Fruit fly (Drosophila melanogaster) whole organism, embryonic: ENCODE measurements around the gene CG18586.

Experiments
- Abd-B ChIP-seq: fragments of 200-800 bp; sonication (Bioruptor generic); optimal IDR thresholded peaks from 2 replicates; lab custom pipeline; 2018; ENCODE audit warnings: missing biosample characterization, mild to moderate bottlenecking, missing genetic modification characterization, moderate library complexity
- CG1024 ChIP-seq: fragments of 200-800 bp; sonication (Bioruptor generic); IDR thresholded peaks from 2 replicates; pipeline ENCODE4 v1.3.6; 2022; ENCODE audit warnings: missing biosample characterization, missing genetic modification characterization
- CG10979 ChIP-seq: fragments of 200-800 bp; sonication (Bioruptor generic); optimal IDR thresholded peaks from 2 replicates; lab custom pipeline; 2018; ENCODE audit warnings: missing biosample characterization, mild to moderate bottlenecking, missing genetic modification characterization, moderate library complexity
- CG11504 ChIP-seq: fragments of 200-800 bp; sonication (Bioruptor generic); optimal IDR thresholded peaks from 3 replicates; lab custom pipeline; 2019; ENCODE audit warnings: missing biosample characterization, mild to moderate bottlenecking, missing genetic modification characterization, moderate library complexity
- CG12391 ChIP-seq: fragments of 200-800 bp; sonication (Bioruptor generic); optimal IDR thresholded peaks from 3 replicates; lab custom pipeline; 2018; ENCODE audit warnings: missing biosample characterization, mild to moderate bottlenecking, missing genetic modification characterization, moderate library complexity
- CG13775 ChIP-seq: fragments of 200-800 bp; sonication (Bioruptor generic); optimal IDR thresholded peaks from 3 replicates; lab custom pipeline; 2017; ENCODE audit warnings: missing biosample characterization, mild to moderate bottlenecking, missing genetic modification characterization
- CG18262 ChIP-seq: fragments of 200-800 bp; optimal IDR thresholded peaks from 3 replicates; lab custom pipeline; 2019; ENCODE audit warnings: missing biosample characterization, mild to moderate bottlenecking, missing genetic modification characterization, moderate library complexity
- CG18764 ChIP-seq: fragments of 200-800 bp; sonication (Bioruptor generic); optimal IDR thresholded peaks from 3 replicates; lab custom pipeline; 2016; ENCODE audit warnings: missing biosample characterization, missing genetic modification characterization
- CG31365 ChIP-seq: fragments of 200-800 bp; sonication (Bioruptor generic); optimal IDR thresholded peaks from 2 replicates; lab custom pipeline; 2018; ENCODE audit warnings: missing biosample characterization, mild to moderate bottlenecking, missing genetic modification characterization
- CG31388 ChIP-seq: fragments of 200-800 bp; sonication (Bioruptor generic); optimal IDR thresholded peaks from 2 replicates; lab custom pipeline; 2016; ENCODE audit warnings: missing biosample characterization, missing genetic modification characterization
- CG32772 ChIP-seq: fragments of 200-800 bp; sonication (Bioruptor generic); IDR thresholded peaks from 2 replicates; pipeline ENCODE4 v1.3.6; 2022; ENCODE audit warnings: missing biosample characterization, missing genetic modification characterization
- CG4730 ChIP-seq: fragments of 200-800 bp; sonication (Bioruptor generic); IDR thresholded peaks from 2 replicates; pipeline ENCODE4 v1.3.6; 2022; ENCODE audit warnings: missing biosample characterization, missing genetic modification characterization
- CG6689 ChIP-seq: fragments of 200-800 bp; sonication (Bioruptor generic); IDR thresholded peaks from 2 replicates; pipeline ENCODE4 v1.3.6; 2022; ENCODE audit warnings: missing biosample characterization, missing genetic modification characterization
- CG7928 ChIP-seq: fragments of 200-800 bp; sonication (Bioruptor generic); optimal IDR thresholded peaks from 2 replicates; lab custom pipeline; 2017; ENCODE audit warnings: missing biosample characterization, mild to moderate bottlenecking, missing genetic modification characterization
- CG8290 ChIP-seq, 3 experiments: fragments of 200-800 bp; sonication (Bioruptor generic); optimal IDR thresholded peaks; 2 replicates each; lab custom pipeline; 2016 to 2019; ENCODE audit warnings: missing biosample characterization in 3 of 3, missing genetic modification characterization in 3 of 3, mild to moderate bottlenecking in 2 of 3, moderate library complexity in 1 of 3
- CG9876 ChIP-seq: fragments of 200-800 bp; sonication (Bioruptor generic); optimal IDR thresholded peaks from 2 replicates; lab custom pipeline; 2016; ENCODE audit warnings: missing biosample characterization, missing genetic modification characterization
- D19A ChIP-seq: fragments of 200-800 bp; optimal IDR thresholded peaks from 3 replicates; lab custom pipeline; 2019; ENCODE audit warnings: missing biosample characterization, mild to moderate bottlenecking, missing genetic modification characterization, moderate library complexity
- D19B ChIP-seq: fragments of 200-800 bp; sonication (Bioruptor generic); optimal IDR thresholded peaks from 2 replicates; lab custom pipeline; 2017; ENCODE audit warnings: missing biosample characterization, mild to moderate bottlenecking, missing genetic modification characterization
- Dad ChIP-seq: fragments of 200-800 bp; sonication (Bioruptor generic); optimal IDR thresholded peaks from 3 replicates; lab custom pipeline; 2016; ENCODE audit warnings: missing biosample characterization, missing genetic modification characterization
- Dfd ChIP-seq, 2 experiments: fragments of >200 bp; optimal IDR thresholded peaks; 2 replicates each; lab custom pipeline; 2017; ENCODE audit warnings: missing biosample characterization in 2 of 2, missing genetic modification characterization in 2 of 2
- Dll ChIP-seq: fragments of 200-800 bp; sonication (Bioruptor generic); IDR thresholded peaks from 4 replicates; pipeline ENCODE4 v1.3.6; 2022; ENCODE audit warnings: missing biosample characterization, missing genetic modification characterization; ENCODE audit not compliant: partially characterized antibody
- Doc3 ChIP-seq: fragments of 200-800 bp; sonication (Bioruptor generic); IDR thresholded peaks from 3 replicates; pipeline ENCODE4 v1.3.6; 2022; ENCODE audit warnings: missing biosample characterization, missing genetic modification characterization; ENCODE audit not compliant: partially characterized antibody
- GATAe ChIP-seq: fragments of 200-800 bp; sonication (Bioruptor generic); conservative IDR thresholded peaks from 2 replicates; pipeline ENCODE4 v1.3.6; 2022; ENCODE audit warnings: missing biosample characterization, missing genetic modification characterization
- Hand ChIP-seq: fragments of 200-800 bp; sonication (Bioruptor generic); optimal IDR thresholded peaks from 2 replicates; lab custom pipeline; 2017; ENCODE audit warnings: mild to moderate bottlenecking, missing biosample characterization, missing genetic modification reagents, missing genetic modification characterization
- Hey ChIP-seq: fragments of 200-800 bp; sonication (Bioruptor generic); optimal IDR thresholded peaks from 3 replicates; lab custom pipeline; 2018; ENCODE audit warnings: missing biosample characterization, mild to moderate bottlenecking, missing genetic modification characterization
- Hr51 ChIP-seq, 2 experiments: fragments of 200-800 bp; sonication (Bioruptor generic); optimal IDR thresholded peaks; 2 replicates in 1 of 2; 3 replicates in 1 of 2; lab custom pipeline; 2016 to 2018; ENCODE audit warnings: missing biosample characterization in 2 of 2, missing genetic modification characterization in 2 of 2, mild to moderate bottlenecking in 1 of 2, moderate library complexity in 1 of 2
- Lim3 ChIP-seq: fragments of 200-800 bp; sonication (Bioruptor generic); IDR thresholded peaks from 2 replicates; pipeline ENCODE4 v1.3.6; 2022; ENCODE audit warnings: missing biosample characterization, missing genetic modification characterization
- NFAT ChIP-seq: fragments of 200-800 bp; sonication (Bioruptor generic); IDR thresholded peaks from 2 replicates; pipeline ENCODE4 v1.3.6; 2022; ENCODE audit warnings: missing biosample characterization, missing genetic modification characterization
- Nf-YB ChIP-seq: fragments of 200-800 bp; sonication (Bioruptor generic); optimal IDR thresholded peaks from 3 replicates; lab custom pipeline; 2019; ENCODE audit warnings: missing biosample characterization, mild to moderate bottlenecking, missing genetic modification characterization, moderate library complexity
- Oli ChIP-seq: fragments of 200-800 bp; sonication (Bioruptor generic); optimal IDR thresholded peaks from 2 replicates; lab custom pipeline; 2018; ENCODE audit warnings: missing biosample characterization, mild to moderate bottlenecking, missing genetic modification characterization, moderate library complexity
- Pdp1 ChIP-seq, 2 experiments: fragments of 200-800 bp; sonication (Bioruptor generic); optimal IDR thresholded peaks; 3 replicates each; lab custom pipeline; 2016; ENCODE audit warnings: missing biosample characterization in 2 of 2, missing genetic modification characterization in 2 of 2, mild to moderate bottlenecking in 1 of 2, moderate library complexity in 1 of 2
- Sry-δ ChIP-seq: fragments of 200-800 bp; sonication (Bioruptor generic); optimal IDR thresholded peaks from 2 replicates; lab custom pipeline; 2016; ENCODE audit warnings: missing biosample characterization, missing genetic modification characterization
- Xbp1 ChIP-seq: fragments of 200-800 bp; sonication (Bioruptor generic); optimal IDR thresholded peaks from 3 replicates; lab custom pipeline; 2016; ENCODE audit warnings: missing biosample characterization, mild to moderate bottlenecking, missing genetic modification characterization
- cg ChIP-seq: fragments of 200-800 bp; sonication (Bioruptor generic); optimal IDR thresholded peaks from 3 replicates; lab custom pipeline; 2019; ENCODE audit warnings: missing biosample characterization, mild to moderate bottlenecking, missing genetic modification characterization, moderate library complexity
- hkb ChIP-seq, 2 experiments: fragments of 200-800 bp in 1 of 2; fragments of >200 bp in 1 of 2; sonication (Bioruptor generic) in 1 of 2; IDR thresholded peaks in 1 of 2; optimal IDR thresholded peaks in 1 of 2; 2 replicates each; pipeline versions ENCODE4 v1.3.6 to Lab custom; 2017 to 2022; ENCODE audit warnings: missing biosample characterization in 1 of 2, missing genetic modification characterization in 1 of 2
- ind ChIP-seq: fragments of 200-800 bp; sonication (Bioruptor generic); optimal IDR thresholded peaks from 3 replicates; lab custom pipeline; 2016; ENCODE audit warnings: missing biosample characterization, missing genetic modification characterization
- inv ChIP-seq: fragments of 200-800 bp; sonication (Bioruptor generic); IDR thresholded peaks from 2 replicates; pipeline ENCODE4 v1.3.6; 2022; ENCODE audit warnings: missing biosample characterization, missing genetic modification characterization; ENCODE audit not compliant: partially characterized antibody
- luna ChIP-seq: fragments of 200-800 bp; sonication (Bioruptor generic); optimal IDR thresholded peaks from 2 replicates; lab custom pipeline; 2016; ENCODE audit warnings: missing biosample characterization, missing genetic modification characterization
- nerfin-1 ChIP-seq: fragments of 200-800 bp; sonication (Bioruptor generic); optimal IDR thresholded peaks from 3 replicates; lab custom pipeline; 2019; ENCODE audit warnings: missing biosample characterization, mild to moderate bottlenecking, missing genetic modification characterization, moderate library complexity
- peb ChIP-seq: fragments of 200-800 bp; sonication (Bioruptor generic); IDR thresholded peaks from 2 replicates; pipeline ENCODE4 v1.3.6; 2022; ENCODE audit warnings: missing biosample characterization, missing genetic modification characterization
- pnt ChIP-seq: fragments of 200-800 bp; sonication (Bioruptor generic); optimal IDR thresholded peaks from 3 replicates; lab custom pipeline; 2016; ENCODE audit warnings: missing biosample characterization, missing genetic modification characterization
- ranshi ChIP-seq: fragments of 200-800 bp; sonication (Bioruptor generic); IDR thresholded peaks from 2 replicates; pipeline ENCODE4 v1.3.6; 2022; ENCODE audit warnings: missing biosample characterization, missing genetic modification characterization
- repo ChIP-seq: fragments of 200-800 bp; sonication (Bioruptor generic); optimal IDR thresholded peaks from 2 replicates; lab custom pipeline; 2016; ENCODE audit warnings: missing biosample characterization, missing genetic modification characterization
- run ChIP-seq: fragments of 200-800 bp; sonication (Bioruptor generic); optimal IDR thresholded peaks from 3 replicates; lab custom pipeline; 2018; ENCODE audit warnings: missing biosample characterization, mild to moderate bottlenecking, missing genetic modification characterization
- salm ChIP-seq: fragments of 200-800 bp; sonication (Bioruptor generic); optimal IDR thresholded peaks from 2 replicates; lab custom pipeline; 2018; ENCODE audit warnings: missing biosample characterization, mild to moderate bottlenecking, missing genetic modification characterization
- sima ChIP-seq: fragments of 200-800 bp; sonication (Bioruptor generic); optimal IDR thresholded peaks from 2 replicates; lab custom pipeline; 2016; ENCODE audit warnings: missing biosample characterization, missing genetic modification characterization
- twi ChIP-seq: fragments of 200-800 bp; optimal IDR thresholded peaks from 2 replicates; lab custom pipeline; 2019; ENCODE audit warnings: missing biosample characterization, mild to moderate bottlenecking, missing genetic modification characterization, moderate library complexity
- tx ChIP-seq: fragments of 200-800 bp; sonication (Bioruptor generic); optimal IDR thresholded peaks from 2 replicates; lab custom pipeline; 2016; ENCODE audit warnings: missing biosample characterization, missing genetic modification characterization

CG18586 gene

dm6 chr3L:5869614-5870204 lies 3.4 kb upstream of the CG18586 start (continued):
- TF ChIP-seq CG10979 (tag; lab: Kevin White, UChicago) (peak; percentile 64), Abd-B (GFP tag; lab: Kevin White, UChicago) (peak; percentile 33), Dfd (GFP tag; optimal IDR thresholded peaks at IDR 0.05; lab: Kevin White, UChicago) (no peak), twi (tag; lab: Kevin White, UChicago) (peak; percentile 19), Oli (tag; lab: Kevin White, UChicago) (peak; percentile 20), hkb (optimal IDR thresholded peaks at IDR 0.05; lab: Kevin White, UChicago) (no peak), hkb (GFP tag; IDR thresholded peaks at IDR 0.05; lab: Robert Waterston, UW) (peak; percentile 45; the same call in 1 of the 2 replicates), CG12391 (tag; lab: Kevin White, UChicago) (peak; percentile 46), ranshi (GFP tag; lab: Robert Waterston, UW) (0 out of 2 replicates have a peak, but pooled peaks have one; percentile 45), inv (peak; percentile 37; the same call in 1 of the 2 replicates), GATAe (GFP tag; lab: Robert Waterston, UW) (no peak), CG18764 (GFP tag; lab: Kevin White, UChicago) (peak; percentile 70), CG32772 (peak; percentile 80), Hr51 (GFP tag; optimal IDR thresholded peaks at IDR 0.05; lab: Kevin White, UChicago) (peak in 1 of 2 experiments; percentile 31), CG31365 (tag; lab: Kevin White, UChicago) (peak; percentile 87), Dll (GFP tag; lab: Robert Waterston, UW) (no peak), Dad (GFP tag; lab: Kevin White, UChicago) (peak; percentile 62), D19B (GFP tag; lab: Kevin White, UChicago) (no peak), Sry-δ (GFP tag; lab: Kevin White, UChicago) (peak; percentile 55), repo (peak; percentile 58), CG1024 (GFP tag; lab: Robert Waterston, UW) (peak; percentile 66; the same call in 1 of the 2 replicates), CG7928 (GFP tag; lab: Kevin White, UChicago) (peak; percentile 15), pnt (GFP tag; lab: Kevin White, UChicago) (peak; percentile 54), Doc3 (GFP tag; lab: Robert Waterston, UW) (no peak), CG31388 (peak; percentile 54), CG13775 (GFP tag; lab: Kevin White, UChicago) (peak; percentile 1), CG8290 (GFP tag; optimal IDR thresholded peaks at IDR 0.05; lab: Kevin White, UChicago) (peak; percentile 94), CG8290 (tag; optimal IDR thresholded peaks at IDR 0.05; lab: Kevin White, UChicago) (no peak), CG18262 (tag; lab: Kevin White, UChicago) (peak; percentile 51), CG11504 (tag; lab: Kevin White, UChicago) (peak; percentile 87), ind (GFP tag; lab: Kevin White, UChicago) (peak; percentile 80), sima (GFP tag; lab: Kevin White, UChicago) (peak; percentile 28), Hey (tag; lab: Kevin White, UChicago) (no peak), tx (GFP tag; lab: Kevin White, UChicago) (peak; percentile 18), D19A (peak; percentile 29), Pdp1 (GFP tag; optimal IDR thresholded peaks at IDR 0.05; lab: Kevin White, UChicago) (peak in 1 of 2 experiments; percentile 28), Xbp1 (GFP tag; lab: Kevin White, UChicago) (peak; percentile 81), NFAT (GFP tag; lab: Robert Waterston, UW) (peak; percentile 91), nerfin-1 (tag; lab: Kevin White, UChicago) (peak; percentile 33), run (no peak), Nf-YB (GFP tag; lab: Kevin White, UChicago) (no peak), CG9876 (peak; percentile 61), cg (GFP tag; lab: Kevin White, UChicago) (no peak), salm (no peak), Hand (GFP tag; lab: Kevin White, UChicago) (no peak), Lim3 (no peak), peb (GFP tag; lab: Robert Waterston, UW) (peak; percentile 65), CG4730 (GFP tag; lab: Robert Waterston, UW) (peak; percentile 71), CG6689 (peak; percentile 54), luna (GFP tag; lab: Kevin White, UChicago) (no peak)
